Worm (Caenorhabditis elegans) whole organism, young adult: ENCODE data around the gene F02D8.9.

Source experiments
- B0261.1 ChIP-seq: sonication (generic microtip); optimal IDR thresholded peaks from 2 replicates; lab custom pipeline; 2016; ENCODE audit warnings: mild to moderate bottlenecking, missing genetic modification characterization, moderate library complexity, missing compliant biosample characterization
- D2030.7 ChIP-seq: fragments of 200-800 bp; sonication (Bioruptor generic); IDR thresholded peaks from 2 replicates; pipeline ENCODE4 v1.3.6; 2022; ENCODE audit warnings: missing genetic modification reagents, missing genetic modification characterization, missing compliant biosample characterization
- F23B12.7 ChIP-seq: sonication (generic microtip); optimal IDR thresholded peaks from 2 replicates; lab custom pipeline; 2017; ENCODE audit warnings: missing genetic modification characterization, mild to moderate bottlenecking, missing compliant biosample characterization, antibody characterized with exemption, moderate library complexity; ENCODE audit not compliant: insufficient read depth
- F33H1.4 ChIP-seq: fragments of 200-800 bp; sonication (Bioruptor generic); IDR thresholded peaks from 2 replicates; pipeline ENCODE4 v1.3.6; 2022; ENCODE audit warnings: missing genetic modification reagents, missing genetic modification characterization, missing compliant biosample characterization
- F49E8.2 ChIP-seq: sonication (generic microtip); optimal IDR thresholded peaks from 3 replicates; lab custom pipeline; 2017; ENCODE audit warnings: missing genetic modification characterization, mild to moderate bottlenecking, missing compliant biosample characterization, antibody characterized with exemption, moderate library complexity; ENCODE audit not compliant: insufficient read depth
- F52B5.7 ChIP-seq: sonication (generic microtip); optimal IDR thresholded peaks from 2 replicates; lab custom pipeline; 2016; ENCODE audit warnings: mild to moderate bottlenecking, missing genetic modification characterization, missing compliant biosample characterization
- F55B11.4 ChIP-seq: sonication (generic microtip); optimal IDR thresholded peaks from 2 replicates; lab custom pipeline; 2016; ENCODE audit warnings: missing compliant biosample characterization, missing genetic modification characterization, borderline replicate concordance; ENCODE audit not compliant: insufficient read depth
- F57C9.4 ChIP-seq: sonication (generic microtip); optimal IDR thresholded peaks from 2 replicates; lab custom pipeline; 2017; ENCODE audit warnings: mild to moderate bottlenecking, missing genetic modification characterization, missing compliant biosample characterization
- K12H6.12 ChIP-seq: fragments of 200-800 bp; sonication (Bioruptor generic); optimal IDR thresholded peaks from 2 replicates; lab custom pipeline; 2018; ENCODE audit warnings: mild to moderate bottlenecking, missing genetic modification characterization, missing compliant biosample characterization
- T26A5.8 ChIP-seq: sonication (generic microtip); optimal IDR thresholded peaks from 2 replicates; lab custom pipeline; 2016; ENCODE audit warnings: missing genetic modification characterization, missing compliant biosample characterization
- Y53F4B.3 ChIP-seq: fragments of 200-800 bp; sonication (Bioruptor generic); IDR thresholded peaks from 2 replicates; pipeline ENCODE4 v1.3.6; 2022; ENCODE audit warnings: missing genetic modification reagents, missing genetic modification characterization, missing compliant biosample characterization
- Y53G8AR.9 ChIP-seq: fragments of 200-800 bp; sonication (Bioruptor generic); conservative IDR thresholded peaks from 2 replicates; pipeline ENCODE4 v1.3.6; 2022; ENCODE audit warnings: missing genetic modification reagents, missing genetic modification characterization, missing compliant biosample characterization
- aptf-2 ChIP-seq: fragments of 200-800 bp; sonication (Bioruptor generic); conservative IDR thresholded peaks from 2 replicates; pipeline ENCODE4 v1.3.6; 2022; ENCODE audit warnings: missing genetic modification reagents, missing genetic modification characterization, missing compliant biosample characterization
- aptf-3 ChIP-seq: fragments of 200-800 bp; sonication (Bioruptor generic); IDR thresholded peaks from 2 replicates; pipeline ENCODE4 v1.3.6; 2022; ENCODE audit warnings: missing genetic modification characterization, missing compliant biosample characterization
- athp-1 ChIP-seq: sonication (generic microtip); optimal IDR thresholded peaks from 2 replicates; lab custom pipeline; 2017; ENCODE audit warnings: mild to moderate bottlenecking, missing genetic modification characterization, missing compliant biosample characterization
- bed-1 ChIP-seq: fragments of 200-800 bp; sonication (Bioruptor generic); IDR thresholded peaks from 2 replicates; pipeline ENCODE4 v1.3.6; 2022; ENCODE audit warnings: missing genetic modification reagents, missing genetic modification characterization, missing compliant biosample characterization
- cebp-1 ChIP-seq, 2 experiments: fragments of 200-800 bp in 1 of 2; sonication (Bioruptor generic) in 1 of 2; sonication (generic microtip) in 1 of 2; IDR thresholded peaks in 1 of 2; optimal IDR thresholded peaks in 1 of 2; 2 replicates each; pipeline versions ENCODE4 v1.3.6 to Lab custom; 2017 to 2022; ENCODE audit warnings: missing compliant biosample characterization in 2 of 2, missing genetic modification characterization in 2 of 2, mild to moderate bottlenecking in 1 of 2, missing genetic modification reagents in 1 of 2, moderate library complexity in 1 of 2
- cebp-2 ChIP-seq: fragments of 200-800 bp; sonication (Bioruptor generic); IDR thresholded peaks from 2 replicates; pipeline ENCODE4 v1.3.6; 2022; ENCODE audit warnings: missing genetic modification characterization, missing compliant biosample characterization
- chd-7 ChIP-seq: sonication (generic microtip); optimal IDR thresholded peaks from 2 replicates; lab custom pipeline; 2016; ENCODE audit warnings: mild to moderate bottlenecking, missing genetic modification characterization, moderate library complexity, missing compliant biosample characterization
- dpl-1 ChIP-seq: fragments of 150-350 bp; optimal IDR thresholded peaks from 2 replicates; lab custom pipeline; 2014; ENCODE audit warnings: missing biosample characterization, missing genetic modification reagents, missing genetic modification characterization
- egl-18 ChIP-seq: fragments of 200-800 bp; sonication (Bioruptor generic); IDR thresholded peaks from 2 replicates; pipeline ENCODE4 v1.3.6; 2022; ENCODE audit warnings: missing genetic modification reagents, missing genetic modification characterization, missing compliant biosample characterization
- egl-44 ChIP-seq: fragments of 200-800 bp; sonication (Bioruptor generic); IDR thresholded peaks from 2 replicates; pipeline ENCODE4 v1.3.6; 2022; ENCODE audit warnings: missing genetic modification reagents, missing genetic modification characterization, missing compliant biosample characterization
- ets-4 ChIP-seq: fragments of 200-800 bp; sonication (Bioruptor generic); optimal IDR thresholded peaks from 2 replicates; lab custom pipeline; 2018; ENCODE audit warnings: mild to moderate bottlenecking, missing genetic modification characterization, missing compliant biosample characterization
- fkh-3 ChIP-seq: sonication (generic microtip); optimal IDR thresholded peaks from 2 replicates; lab custom pipeline; 2016; ENCODE audit warnings: mild to moderate bottlenecking, missing genetic modification characterization, missing compliant biosample characterization
- gei-17 ChIP-seq: fragments of 200-800 bp; sonication (Bioruptor generic); optimal IDR thresholded peaks from 2 replicates; lab custom pipeline; 2018; ENCODE audit warnings: mild to moderate bottlenecking, missing genetic modification characterization, missing compliant biosample characterization
- hmg-20 ChIP-seq: fragments of 200-800 bp; sonication (Bioruptor generic); IDR thresholded peaks from 2 replicates; pipeline ENCODE4 v1.3.6; 2022; ENCODE audit warnings: missing genetic modification reagents, missing genetic modification characterization, missing compliant biosample characterization
- hrde-1 ChIP-seq: sonication (generic microtip); optimal IDR thresholded peaks from 2 replicates; lab custom pipeline; 2016; ENCODE audit warnings: missing genetic modification characterization, mild to moderate bottlenecking, missing compliant biosample characterization, moderate library complexity, missing genotype, missing genetic modification reagents, borderline replicate concordance
- lag-1 ChIP-seq: fragments of 200-800 bp; sonication (Bioruptor generic); IDR thresholded peaks from 2 replicates; pipeline ENCODE4 v1.3.6; 2022; ENCODE audit warnings: missing genetic modification reagents, missing genetic modification characterization, missing compliant biosample characterization
- let-526 ChIP-seq: fragments of 200-800 bp; sonication (Bioruptor generic); IDR thresholded peaks from 2 replicates; pipeline ENCODE4 v1.3.6; 2022; ENCODE audit warnings: missing genetic modification reagents, missing genetic modification characterization, missing compliant biosample characterization
- lin-40 ChIP-seq: sonication (generic microtip); optimal IDR thresholded peaks from 2 replicates; lab custom pipeline; 2016; ENCODE audit warnings: missing genetic modification characterization, mild to moderate bottlenecking, missing compliant biosample characterization, missing genotype, missing genetic modification reagents
- lir-1 ChIP-seq: fragments of 200-800 bp; sonication (Bioruptor generic); conservative IDR thresholded peaks from 2 replicates; pipeline ENCODE4 v1.3.6; 2022; ENCODE audit warnings: missing genetic modification reagents, missing genetic modification characterization, missing compliant biosample characterization
- lsy-27 ChIP-seq: sonication (generic microtip); optimal IDR thresholded peaks from 2 replicates; lab custom pipeline; 2017; ENCODE audit warnings: missing genetic modification characterization, mild to moderate bottlenecking, missing compliant biosample characterization, antibody characterized with exemption, missing genotype, borderline replicate concordance; ENCODE audit not compliant: insufficient read depth
- mcd-1 ChIP-seq: fragments of 200-800 bp; sonication (Bioruptor generic); IDR thresholded peaks from 2 replicates; pipeline ENCODE4 v1.3.6; 2022; ENCODE audit warnings: missing genetic modification reagents, missing genetic modification characterization, missing compliant biosample characterization
- mel-28 ChIP-seq: sonication (generic microtip); optimal IDR thresholded peaks from 2 replicates; lab custom pipeline; 2016; ENCODE audit warnings: borderline replicate concordance, mild to moderate bottlenecking, missing genetic modification characterization, missing compliant biosample characterization
- mes-4 ChIP-seq: sonication (generic microtip); optimal IDR thresholded peaks from 2 replicates; lab custom pipeline; 2016; ENCODE audit warnings: missing genotype, missing genetic modification characterization, missing compliant biosample characterization
- nhr-80 ChIP-seq: sonication (generic microtip); optimal IDR thresholded peaks from 2 replicates; lab custom pipeline; 2016; ENCODE audit warnings: missing genetic modification characterization, missing compliant biosample characterization
- rcor-1 ChIP-seq: fragments of 200-800 bp; sonication (Bioruptor generic); IDR thresholded peaks from 2 replicates; pipeline ENCODE4 v1.3.6; 2022; ENCODE audit warnings: missing genetic modification reagents, missing genetic modification characterization, missing compliant biosample characterization
- sea-2 ChIP-seq: fragments of 200-800 bp; sonication (Bioruptor generic); IDR thresholded peaks from 2 replicates; pipeline ENCODE4 v1.3.6; 2022; ENCODE audit warnings: missing genetic modification characterization, missing compliant biosample characterization
- snpc-3.4 ChIP-seq: sonication (generic microtip); optimal IDR thresholded peaks from 2 replicates; lab custom pipeline; 2017; ENCODE audit warnings: missing genetic modification characterization, mild to moderate bottlenecking, missing compliant biosample characterization, antibody characterized with exemption, moderate library complexity, missing genotype, missing genetic modification reagents
- somi-1 ChIP-seq: fragments of 200-800 bp; sonication (Bioruptor generic); optimal IDR thresholded peaks from 2 replicates; lab custom pipeline; 2018; ENCODE audit warnings: mild to moderate bottlenecking, missing genetic modification characterization, missing compliant biosample characterization
- sptf-2 ChIP-seq: fragments of 200-800 bp; sonication (Bioruptor generic); optimal IDR thresholded peaks from 2 replicates; lab custom pipeline; 2018; ENCODE audit warnings: mild to moderate bottlenecking, missing genetic modification characterization, missing compliant biosample characterization
- tbp1 ChIP-seq: fragments of 200-800 bp; sonication (Bioruptor generic); optimal IDR thresholded peaks from 2 replicates; lab custom pipeline; 2018; ENCODE audit warnings: mild to moderate bottlenecking, missing genetic modification characterization, missing compliant biosample characterization
- unc-130 ChIP-seq: sonication (generic microtip); optimal IDR thresholded peaks from 2 replicates; lab custom pipeline; 2016; ENCODE audit warnings: missing genetic modification reagents, missing genetic modification characterization, missing compliant biosample characterization
- zfh-2 ChIP-seq: fragments of 200-800 bp; sonication (Bioruptor generic); conservative IDR thresholded peaks from 2 replicates; pipeline ENCODE4 v1.3.6; 2022; ENCODE audit warnings: missing genetic modification reagents, missing genetic modification characterization, missing compliant biosample characterization
- zim-3 ChIP-seq: sonication (generic microtip); optimal IDR thresholded peaks from 2 replicates; lab custom pipeline; 2017; ENCODE audit warnings: mild to moderate bottlenecking, missing genetic modification characterization, moderate library complexity, missing compliant biosample characterization
- ztf-22 ChIP-seq: fragments of 200-800 bp; sonication (Bioruptor generic); optimal IDR thresholded peaks from 2 replicates; lab custom pipeline; 2018; ENCODE audit warnings: mild to moderate bottlenecking, missing genetic modification characterization, moderate library complexity, missing compliant biosample characterization
- ztf-6 ChIP-seq: fragments of 200-800 bp; sonication (Bioruptor generic); IDR thresholded peaks from 2 replicates; pipeline ENCODE4 v1.3.6; 2022; ENCODE audit warnings: missing genetic modification reagents, missing genetic modification characterization, missing compliant biosample characterization

The F02D8.9 gene

ce11 chrV:15000055-15000704 is 44.6 kb upstream of the F02D8.9 start, which contains the start of gene rps-16 (continued):
- TF ChIP-seq Y53F4B.3 (GFP tag; lab: Robert Waterston, UW), result no peak
- no peak for TF ChIP-seq sea-2 (GFP tag; lab: Robert Waterston, UW)
- peak; percentile 25 for TF ChIP-seq F49E8.2 (tag; lab: Kevin White, UChicago)
- no peak for TF ChIP-seq ztf-22 (GFP tag; lab: Kevin White, UChicago)
- no peak for TF ChIP-seq lag-1
- TF ChIP-seq chd-7 (tag; lab: Kevin White, UChicago), result peak; percentile 65
- TF ChIP-seq mel-28 (tag; lab: Kevin White, UChicago), result no peak
- TF ChIP-seq zim-3 (tag; lab: Kevin White, UChicago), result no peak
- no peak for TF ChIP-seq cebp-1 (GFP tag; IDR thresholded peaks at IDR 0.05; lab: Robert Waterston, UW)
- peak; percentile 40 for TF ChIP-seq cebp-1 (tag; optimal IDR thresholded peaks at IDR 0.05; lab: Kevin White, UChicago)
- TF ChIP-seq unc-130, result no peak
- TF ChIP-seq dpl-1, result no peak
- TF ChIP-seq mcd-1 (GFP tag; lab: Robert Waterston, UW), result peak; percentile 67
- peak; percentile 63; the same call in 1 of the 2 replicates for TF ChIP-seq zfh-2
- TF ChIP-seq F23B12.7, result no peak
- TF ChIP-seq aptf-2, result no peak
- no peak for TF ChIP-seq bed-1
- peak; percentile 79 for TF ChIP-seq T26A5.8 (tag; lab: Kevin White, UChicago)
- TF ChIP-seq K12H6.12, result no peak
- no peak for TF ChIP-seq gei-17 (GFP tag; lab: Kevin White, UChicago)
- no peak for TF ChIP-seq aptf-3 (GFP tag; lab: Robert Waterston, UW)
- TF ChIP-seq F52B5.7 (tag; lab: Kevin White, UChicago), result no peak
- no peak for TF ChIP-seq let-526 (GFP tag; lab: Robert Waterston, UW)
- TF ChIP-seq snpc-3.4 (tag; lab: Kevin White, UChicago), result peak; percentile 44
- no peak for TF ChIP-seq F55B11.4 (tag; lab: Kevin White, UChicago)
- TF ChIP-seq lin-40 (tag; lab: Kevin White, UChicago), result no peak
- TF ChIP-seq somi-1, result no peak
- no peak for TF ChIP-seq F57C9.4 (tag; lab: Kevin White, UChicago)
- no peak for TF ChIP-seq mes-4 (tag; lab: Kevin White, UChicago)
- TF ChIP-seq egl-18 (GFP tag; lab: Robert Waterston, UW), result no peak
- no peak for TF ChIP-seq lir-1 (GFP tag; lab: Robert Waterston, UW)
- TF ChIP-seq hrde-1 (tag; lab: Kevin White, UChicago), result peak; percentile 76
- TF ChIP-seq athp-1 (tag; lab: Kevin White, UChicago), result peak; percentile 66
- no peak for TF ChIP-seq sptf-2
- no peak for TF ChIP-seq ztf-6
- TF ChIP-seq F33H1.4 (GFP tag; lab: Robert Waterston, UW), result no peak
- no peak for TF ChIP-seq B0261.1 (tag; lab: Kevin White, UChicago)
- peak; percentile 87; the same call in 1 of the 2 replicates for TF ChIP-seq cebp-2 (GFP tag; lab: Robert Waterston, UW)
- no peak for TF ChIP-seq lsy-27 (tag; lab: Kevin White, UChicago)
- no peak for TF ChIP-seq ets-4
- no peak for TF ChIP-seq D2030.7 (GFP tag; lab: Robert Waterston, UW)
- TF ChIP-seq egl-44 (GFP tag; lab: Robert Waterston, UW), result no peak
- TF ChIP-seq Y53G8AR.9 (GFP tag; lab: Robert Waterston, UW), result peak; percentile 77; the same call in 1 of the 2 replicates
- no peak for TF ChIP-seq hmg-20 (GFP tag; lab: Robert Waterston, UW)
- TF ChIP-seq fkh-3 (tag; lab: Kevin White, UChicago), result peak; percentile 89
- TF ChIP-seq tbp1, result peak; percentile 11
- TF ChIP-seq rcor-1 (GFP tag; lab: Robert Waterston, UW), result peak; percentile 80
- TF ChIP-seq nhr-80 (tag; lab: Kevin White, UChicago), result no peak
